Worm (Caenorhabditis elegans) whole organism, mixed stage, embryonic: ENCODE data around the gene gtap-1.

Experiments
- M03D4.4 ChIP-seq: sonication (generic microtip); optimal IDR thresholded peaks from 2 replicates; lab custom pipeline; 2017; ENCODE audit warnings: mild to moderate bottlenecking, missing genetic modification characterization, missing compliant biosample characterization
- lsy-2 ChIP-seq: fragments of 150-350 bp; optimal IDR thresholded peaks from 2 replicates; lab custom pipeline; 2014; ENCODE audit warnings: missing biosample characterization, missing genetic modification characterization
- mep-1 ChIP-seq: fragments of 150-350 bp; optimal IDR thresholded peaks from 2 replicates; lab custom pipeline; 2017; ENCODE audit warnings: missing biosample characterization, missing genetic modification reagents, missing genetic modification characterization, inconsistent platforms
- nhr-12 ChIP-seq: fragments of 150-350 bp; optimal IDR thresholded peaks from 2 replicates; lab custom pipeline; 2014; ENCODE audit warnings: missing biosample characterization, missing genetic modification characterization
- nhr-237 ChIP-seq: fragments of 150-350 bp; optimal IDR thresholded peaks from 2 replicates; lab custom pipeline; 2014; ENCODE audit warnings: missing biosample characterization, missing genetic modification characterization
- nhr-76 ChIP-seq: sonication (generic microtip); optimal IDR thresholded peaks from 2 replicates; lab custom pipeline; 2017; ENCODE audit warnings: missing biosample characterization, missing genetic modification characterization
- pha-4 ChIP-seq: fragments of 150-350 bp; optimal IDR thresholded peaks from 2 replicates; lab custom pipeline; 2018; ENCODE audit warnings: missing biosample characterization, missing genetic modification reagents, missing genetic modification characterization
- snpc-4 ChIP-seq: fragments of 150-350 bp; optimal IDR thresholded peaks from 2 replicates; lab custom pipeline; 2014; ENCODE audit warnings: missing biosample characterization, missing genetic modification characterization
- unc-62 ChIP-seq: fragments of 150-350 bp; optimal IDR thresholded peaks from 2 replicates; lab custom pipeline; 2014; ENCODE audit warnings: missing biosample characterization, missing genetic modification reagents, missing genetic modification characterization
- ztf-11 ChIP-seq: fragments of 150-350 bp; optimal IDR thresholded peaks from 2 replicates; lab custom pipeline; 2014; ENCODE audit warnings: missing biosample characterization, missing genetic modification characterization

- TF ChIP-seq nhr-237 (tag; lab: Kevin White, UChicago) (no peak), mep-1 (no peak), nhr-12 (tag; lab: Kevin White, UChicago) (no peak), pha-4 (tag; lab: Kevin White, UChicago) (no peak), ztf-11 (tag; lab: Kevin White, UChicago) (no peak), nhr-76 (tag; lab: Kevin White, UChicago) (no peak), snpc-4 (tag; lab: Kevin White, UChicago) (no peak), lsy-2 (tag; lab: Kevin White, UChicago) (no peak), unc-62 (GFP tag; lab: Kevin White, UChicago) (no peak), M03D4.4 (tag; lab: Kevin White, UChicago) (no peak)
These were observed 47.6 kb upstream of the gtap-1 start for ce11 chrII:5880677-5881076.
